Worm (Caenorhabditis elegans) whole organism, young adult: ENCODE measurements around the gene EEED8.15.

ENCODE experiments used
- F10E7.11 ChIP-seq: sonication (generic microtip); optimal IDR thresholded peaks from 2 replicates; lab custom pipeline; 2017; ENCODE audit warnings: mild to moderate bottlenecking, missing genetic modification characterization, moderate library complexity, missing compliant biosample characterization
- ama-1 ChIP-seq, 3 experiments: fragments of 150-350 bp in 1 of 3; sonication (generic microtip) in 2 of 3; optimal IDR thresholded peaks; 2 replicates each; lab custom pipeline; 2014 to 2018; ENCODE audit warnings: missing biosample characterization in 2 of 3, missing genetic modification characterization in 2 of 3, missing genetic modification reagents in 2 of 3
- ceh-58 ChIP-seq: fragments of 200-800 bp; sonication (Bioruptor generic); IDR thresholded peaks from 2 replicates; pipeline ENCODE4 v1.3.6; 2022; ENCODE audit warnings: missing genetic modification characterization, missing compliant biosample characterization
- lin-35 ChIP-seq, 3 experiments: fragments of 150-350 bp in 2 of 3; sonication (generic microtip) in 1 of 3; optimal IDR thresholded peaks; 2 replicates each; lab custom pipeline; 2014 to 2018; ENCODE audit warnings: missing biosample characterization in 3 of 3, missing genetic modification characterization in 3 of 3, missing genetic modification reagents in 3 of 3
- lsl-1 ChIP-seq: fragments of 200-800 bp; sonication (Bioruptor generic); optimal IDR thresholded peaks from 2 replicates; lab custom pipeline; 2018; ENCODE audit warnings: mild to moderate bottlenecking, missing genetic modification characterization, moderate library complexity, missing compliant biosample characterization
- madf-3 ChIP-seq: fragments of 200-800 bp; sonication (Bioruptor generic); IDR thresholded peaks from 2 replicates; pipeline ENCODE4 v1.3.6; 2022; ENCODE audit warnings: missing genetic modification reagents, missing genetic modification characterization, missing compliant biosample characterization
- nhr-90 ChIP-seq: sonication (generic microtip); optimal IDR thresholded peaks from 2 replicates; lab custom pipeline; 2016; ENCODE audit warnings: missing genotype, mild to moderate bottlenecking, missing genetic modification characterization, missing compliant biosample characterization
- rec-8 ChIP-seq, 2 experiments: sonication (generic microtip); optimal IDR thresholded peaks; 2 replicates each; lab custom pipeline; 2016; ENCODE audit warnings: mild to moderate bottlenecking in 2 of 2, missing genetic modification characterization in 2 of 2, missing genetic modification reagents in 2 of 2, missing genotype in 2 of 2, missing biosample characterization in 1 of 2, missing compliant biosample characterization in 1 of 2, moderate library complexity in 1 of 2
- snpc-4 ChIP-seq, 5 experiments: fragments of 150-350 bp in 1 of 5; sonication (generic microtip) in 4 of 5; optimal IDR thresholded peaks; 2 replicates each; lab custom pipeline; 2014 to 2018; ENCODE audit warnings: missing genetic modification characterization in 5 of 5, missing biosample characterization in 3 of 5, antibody characterized with exemption in 2 of 5, mild to moderate bottlenecking in 2 of 5, missing compliant biosample characterization in 2 of 5, missing genotype in 2 of 5, moderate library complexity in 2 of 5, missing genetic modification reagents in 1 of 5
- ztf-3 ChIP-seq: fragments of 200-800 bp; sonication (Bioruptor generic); optimal IDR thresholded peaks from 2 replicates; lab custom pipeline; 2018; ENCODE audit warnings: mild to moderate bottlenecking, missing genetic modification characterization, missing compliant biosample characterization

DNA sequence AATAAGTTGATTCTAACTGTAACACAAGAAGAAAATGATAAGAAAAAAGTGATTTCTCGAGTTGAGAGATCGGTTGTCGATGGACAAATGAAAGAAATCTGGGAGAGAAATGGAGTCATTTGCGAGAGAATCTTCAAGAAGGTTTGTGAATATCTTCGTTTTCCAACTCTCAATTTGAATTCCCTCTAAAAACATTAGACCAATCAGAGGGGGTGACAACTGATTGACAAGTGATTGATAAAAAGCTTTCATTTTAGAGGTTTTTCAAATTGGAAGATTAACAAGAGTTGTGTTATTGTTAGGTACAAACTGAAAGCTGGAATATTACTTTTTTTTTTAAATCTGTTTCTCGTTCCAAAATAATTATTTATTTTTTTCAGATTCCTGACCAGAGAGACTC is 1.1 kb upstream of the EEED8.15 start:
- TF ChIP-seq ceh-58 (GFP tag; lab: Robert Waterston, UW) (no peak), lin-35 (GFP tag; optimal IDR thresholded peaks at IDR 0.05; lab: Kevin White, UChicago) (no peak), F10E7.11 (tag; lab: Kevin White, UChicago) (no peak), ama-1 (optimal IDR thresholded peaks at IDR 0.05; lab: Kevin White, UChicago) (no peak), ama-1 (GFP tag; optimal IDR thresholded peaks at IDR 0.05; lab: Kevin White, UChicago) (no peak), lsl-1 (no peak), madf-3 (GFP tag; lab: Robert Waterston, UW) (no peak), nhr-90 (tag; lab: Kevin White, UChicago) (no peak), rec-8 (tag; optimal IDR thresholded peaks at IDR 0.05; lab: Kevin White, UChicago) (no peak), snpc-4 (GFP tag; optimal IDR thresholded peaks at IDR 0.05; lab: Kevin White, UChicago) (no peak), snpc-4 (tag; optimal IDR thresholded peaks at IDR 0.05; lab: Kevin White, UChicago) (no peak), ztf-3 (GFP tag; lab: Kevin White, UChicago) (no peak)
